Worm (Caenorhabditis elegans): ENCODE results near the gene C18B12.4.

C18B12.4 gene

ce11 chrX:14999101-14999500 is 41.3 kb downstream of the C18B12.4 start, which contains the start of gene cutl-3:
cutl-3 (minus strand) TSS chrX:14999201.
- TF ChIP-seq tlf-1 (GFP tag; optimal IDR thresholded peaks at IDR 0.05): no peak
- TF ChIP-seq die-1 (tag; optimal IDR thresholded peaks at IDR 0.05): no peak
- TF ChIP-seq ztf-22 (GFP tag; optimal IDR thresholded peaks at IDR 0.05): no peak
- no peak for TF ChIP-seq B0261.1 (tag; optimal IDR thresholded peaks at IDR 0.05)
- no peak for TF ChIP-seq Y79H2A.3 (GFP tag; conservative IDR thresholded peaks at IDR 0.05)
- no peak for TF ChIP-seq hlh-26 (GFP tag; conservative IDR thresholded peaks at IDR 0.05)
- no peak for TF ChIP-seq sptf-2 (GFP tag; optimal IDR thresholded peaks at IDR 0.05)
- TF ChIP-seq efl-1 (GFP tag; optimal IDR thresholded peaks at IDR 0.05): no peak
- TF ChIP-seq snpc-1.3 (tag; optimal IDR thresholded peaks at IDR 0.05; ENCODE audit: insufficient read depth): no peak

ce11 chrX:14993744-14994143 is 46.7 kb downstream of the C18B12.4 start:
- no peak for TF ChIP-seq Y95B8A.8 (GFP tag; IDR thresholded peaks at IDR 0.05)
- TF ChIP-seq hmg-20 (GFP tag; IDR thresholded peaks at IDR 0.05): no peak
- TF ChIP-seq repo-1 (tag; optimal IDR thresholded peaks at IDR 0.05): no peak
- no peak for TF ChIP-seq C17E4.6 (GFP tag; IDR thresholded peaks at IDR 0.05)
- TF ChIP-seq B0336.3 (GFP tag; IDR thresholded peaks at IDR 0.05): no peak
- no peak for TF ChIP-seq tbp1 (GFP tag; optimal IDR thresholded peaks at IDR 0.05)
- TF ChIP-seq Y67H2A.10 (GFP tag; conservative IDR thresholded peaks at IDR 0.05): no peak
- no peak for TF ChIP-seq Y79H2A.3 (GFP tag; conservative IDR thresholded peaks at IDR 0.05)
- TF ChIP-seq chd-7 (tag; optimal IDR thresholded peaks at IDR 0.05): no peak
- no peak for TF ChIP-seq aptf-2 (GFP tag; conservative IDR thresholded peaks at IDR 0.05)
- no peak for TF ChIP-seq him-1 (tag; optimal IDR thresholded peaks at IDR 0.05)
- no peak for TF ChIP-seq ceh-27 (GFP tag; optimal IDR thresholded peaks at IDR 0.05)
- TF ChIP-seq Y53G8AR.9 (GFP tag; conservative IDR thresholded peaks at IDR 0.05): no peak
- TF ChIP-seq rcor-1 (GFP tag; IDR thresholded peaks at IDR 0.05): no peak
- TF ChIP-seq egl-18 (GFP tag; IDR thresholded peaks at IDR 0.05): no peak
- TF ChIP-seq efl-1 (GFP tag; optimal IDR thresholded peaks at IDR 0.05): no peak
- TF ChIP-seq lin-26 (GFP tag; IDR thresholded peaks at IDR 0.05): no peak
- TF ChIP-seq zim-3 (tag; optimal IDR thresholded peaks at IDR 0.05): no peak
- TF ChIP-seq lsl-1 (GFP tag; optimal IDR thresholded peaks at IDR 0.05): no peak
- TF ChIP-seq dpff-1 (tag; optimal IDR thresholded peaks at IDR 0.05): no peak

- TF ChIP-seq ztf-25 (GFP tag; IDR thresholded peaks at IDR 0.05): no peak
- TF ChIP-seq B0019.2 (GFP tag; conservative IDR thresholded peaks at IDR 0.05): no peak
- TF ChIP-seq madf-3 (GFP tag; IDR thresholded peaks at IDR 0.05): no peak
- TF ChIP-seq ZK185.1 (tag; optimal IDR thresholded peaks at IDR 0.05; ENCODE audit: poor library complexity, severe bottlenecking): no peak
- no peak for TF ChIP-seq ztf-22 (GFP tag; optimal IDR thresholded peaks at IDR 0.05)
- TF ChIP-seq snpc-1.3 (tag; optimal IDR thresholded peaks at IDR 0.05; ENCODE audit: insufficient read depth): no peak
- no peak for TF ChIP-seq ekl-4 (GFP tag; IDR thresholded peaks at IDR 0.05)
- TF ChIP-seq F57C9.4 (tag; optimal IDR thresholded peaks at IDR 0.05): no peak
- no peak for TF ChIP-seq lin-40 (tag; optimal IDR thresholded peaks at IDR 0.05)
- no peak for TF ChIP-seq madf-6 (GFP tag; IDR thresholded peaks at IDR 0.05)
- no peak for TF ChIP-seq nfya-1 (tag; optimal IDR thresholded peaks at IDR 0.05; ENCODE audit: borderline replicate concordance, insufficient read depth)
- no peak for TF ChIP-seq dox-1 (GFP tag; IDR thresholded peaks at IDR 0.05)
- no peak for TF ChIP-seq attf-6 (GFP tag; IDR thresholded peaks at IDR 0.05)
- no peak for TF ChIP-seq ama-1 (optimal IDR thresholded peaks at IDR 0.05)
- TF ChIP-seq ama-1 (GFP tag; optimal IDR thresholded peaks at IDR 0.05): no peak
These were observed 49.1 kb downstream of the C18B12.4 start, which contains the start of gene iglr-1 for ce11 chrX:14991280-14991679. iglr-1 (minus strand) TSS chrX:14991380.

Measured in whole organism, young adult.